Worm (Caenorhabditis elegans) whole organism, young adult: ENCODE measurements around the gene hlh-4.

Experiments used
- B0336.3 ChIP-seq: fragments of 200-800 bp; sonication (Bioruptor generic); IDR thresholded peaks from 2 replicates; pipeline ENCODE4 v1.3.6; 2022; ENCODE audit warnings: missing genetic modification characterization, missing compliant biosample characterization
- F52B5.7 ChIP-seq: sonication (generic microtip); optimal IDR thresholded peaks from 2 replicates; lab custom pipeline; 2016; ENCODE audit warnings: mild to moderate bottlenecking, missing genetic modification characterization, missing compliant biosample characterization
- T26A5.8 ChIP-seq: sonication (generic microtip); optimal IDR thresholded peaks from 2 replicates; lab custom pipeline; 2016; ENCODE audit warnings: missing genetic modification characterization, missing compliant biosample characterization
- Y53G8AR.9 ChIP-seq: fragments of 200-800 bp; sonication (Bioruptor generic); conservative IDR thresholded peaks from 2 replicates; pipeline ENCODE4 v1.3.6; 2022; ENCODE audit warnings: missing genetic modification reagents, missing genetic modification characterization, missing compliant biosample characterization
- Y56A3A.18 ChIP-seq: fragments of 200-800 bp; sonication (Bioruptor generic); IDR thresholded peaks from 2 replicates; pipeline ENCODE4 v1.3.6; 2022; ENCODE audit warnings: missing genetic modification reagents, missing genetic modification characterization, missing compliant biosample characterization
- Y79H2A.3 ChIP-seq: fragments of 200-800 bp; sonication (Bioruptor generic); conservative IDR thresholded peaks from 2 replicates; pipeline ENCODE4 v1.3.6; 2022; ENCODE audit warnings: missing genetic modification reagents, missing genetic modification characterization, missing compliant biosample characterization
- athp-1 ChIP-seq: sonication (generic microtip); optimal IDR thresholded peaks from 2 replicates; lab custom pipeline; 2017; ENCODE audit warnings: mild to moderate bottlenecking, missing genetic modification characterization, missing compliant biosample characterization
- attf-6 ChIP-seq: fragments of 200-800 bp; sonication (Bioruptor generic); IDR thresholded peaks from 2 replicates; pipeline ENCODE4 v1.3.6; 2022; ENCODE audit warnings: missing genetic modification reagents, missing genetic modification characterization, missing compliant biosample characterization
- ccch-3 ChIP-seq: fragments of 200-800 bp; sonication (Bioruptor generic); optimal IDR thresholded peaks from 2 replicates; lab custom pipeline; 2018; ENCODE audit warnings: mild to moderate bottlenecking, missing genetic modification characterization, missing compliant biosample characterization
- cebp-1 ChIP-seq, 2 experiments: fragments of 200-800 bp in 1 of 2; sonication (Bioruptor generic) in 1 of 2; sonication (generic microtip) in 1 of 2; IDR thresholded peaks in 1 of 2; optimal IDR thresholded peaks in 1 of 2; 2 replicates each; pipeline versions ENCODE4 v1.3.6 to Lab custom; 2017 to 2022; ENCODE audit warnings: missing compliant biosample characterization in 2 of 2, missing genetic modification characterization in 2 of 2, mild to moderate bottlenecking in 1 of 2, missing genetic modification reagents in 1 of 2, moderate library complexity in 1 of 2
- ceh-40 ChIP-seq: fragments of 200-800 bp; sonication (Bioruptor generic); IDR thresholded peaks from 2 replicates; pipeline ENCODE4 v1.3.6; 2022; ENCODE audit warnings: missing genetic modification characterization, missing compliant biosample characterization
- ceh-79 ChIP-seq: sonication (generic microtip); optimal IDR thresholded peaks from 2 replicates; lab custom pipeline; 2017; ENCODE audit warnings: mild to moderate bottlenecking, missing genetic modification characterization, missing compliant biosample characterization
- die-1 ChIP-seq: sonication (generic microtip); optimal IDR thresholded peaks from 2 replicates; lab custom pipeline; 2016; ENCODE audit warnings: missing genotype, mild to moderate bottlenecking, missing genetic modification characterization, missing compliant biosample characterization
- ekl-4 ChIP-seq: fragments of 200-800 bp; sonication (Bioruptor generic); IDR thresholded peaks from 2 replicates; pipeline ENCODE4 v1.3.6; 2022; ENCODE audit warnings: missing genetic modification reagents, missing genetic modification characterization, missing compliant biosample characterization
- ets-4 ChIP-seq: fragments of 200-800 bp; sonication (Bioruptor generic); optimal IDR thresholded peaks from 2 replicates; lab custom pipeline; 2018; ENCODE audit warnings: mild to moderate bottlenecking, missing genetic modification characterization, missing compliant biosample characterization
- him-1 ChIP-seq: sonication (generic microtip); optimal IDR thresholded peaks from 2 replicates; lab custom pipeline; 2016; ENCODE audit warnings: missing genotype, missing genetic modification reagents, missing genetic modification characterization, missing compliant biosample characterization
- hmg-1.2 ChIP-seq: fragments of 200-800 bp; sonication (Bioruptor generic); IDR thresholded peaks from 2 replicates; pipeline ENCODE4 v1.3.6; 2022; ENCODE audit warnings: missing genetic modification reagents, missing genetic modification characterization, missing compliant biosample characterization
- hrde-1 ChIP-seq: sonication (generic microtip); optimal IDR thresholded peaks from 2 replicates; lab custom pipeline; 2016; ENCODE audit warnings: missing genetic modification characterization, mild to moderate bottlenecking, missing compliant biosample characterization, moderate library complexity, missing genotype, missing genetic modification reagents, borderline replicate concordance
- lin-26 ChIP-seq: fragments of 200-800 bp; sonication (Bioruptor generic); IDR thresholded peaks from 2 replicates; pipeline ENCODE4 v1.3.6; 2022; ENCODE audit warnings: missing genetic modification reagents, missing genetic modification characterization, missing compliant biosample characterization
- lin-54 ChIP-seq: fragments of 200-800 bp; sonication (Bioruptor generic); optimal IDR thresholded peaks from 2 replicates; lab custom pipeline; 2018; ENCODE audit warnings: mild to moderate bottlenecking, missing genetic modification characterization, missing compliant biosample characterization
- lsl-1 ChIP-seq: fragments of 200-800 bp; sonication (Bioruptor generic); optimal IDR thresholded peaks from 2 replicates; lab custom pipeline; 2018; ENCODE audit warnings: mild to moderate bottlenecking, missing genetic modification characterization, moderate library complexity, missing compliant biosample characterization
- madf-3 ChIP-seq: fragments of 200-800 bp; sonication (Bioruptor generic); IDR thresholded peaks from 2 replicates; pipeline ENCODE4 v1.3.6; 2022; ENCODE audit warnings: missing genetic modification reagents, missing genetic modification characterization, missing compliant biosample characterization
- madf-6 ChIP-seq: fragments of 200-800 bp; sonication (Bioruptor generic); IDR thresholded peaks from 2 replicates; pipeline ENCODE4 v1.3.6; 2022; ENCODE audit warnings: missing genetic modification reagents, missing genetic modification characterization, missing compliant biosample characterization
- mcd-1 ChIP-seq: fragments of 200-800 bp; sonication (Bioruptor generic); IDR thresholded peaks from 2 replicates; pipeline ENCODE4 v1.3.6; 2022; ENCODE audit warnings: missing genetic modification reagents, missing genetic modification characterization, missing compliant biosample characterization
- nfya-1 ChIP-seq: sonication (generic microtip); optimal IDR thresholded peaks from 2 replicates; lab custom pipeline; 2017; ENCODE audit warnings: antibody characterized with exemption, missing compliant biosample characterization, missing genetic modification characterization, borderline replicate concordance; ENCODE audit not compliant: insufficient read depth
- nhr-80 ChIP-seq: sonication (generic microtip); optimal IDR thresholded peaks from 2 replicates; lab custom pipeline; 2016; ENCODE audit warnings: missing genetic modification characterization, missing compliant biosample characterization
- nhr-90 ChIP-seq: sonication (generic microtip); optimal IDR thresholded peaks from 2 replicates; lab custom pipeline; 2016; ENCODE audit warnings: missing genotype, mild to moderate bottlenecking, missing genetic modification characterization, missing compliant biosample characterization
- rec-8 ChIP-seq, 2 experiments: sonication (generic microtip); optimal IDR thresholded peaks; 2 replicates each; lab custom pipeline; 2016; ENCODE audit warnings: mild to moderate bottlenecking in 2 of 2, missing genetic modification characterization in 2 of 2, missing genetic modification reagents in 2 of 2, missing genotype in 2 of 2, missing biosample characterization in 1 of 2, missing compliant biosample characterization in 1 of 2, moderate library complexity in 1 of 2
- repo-1 ChIP-seq: sonication (generic microtip); optimal IDR thresholded peaks from 2 replicates; lab custom pipeline; 2017; ENCODE audit warnings: mild to moderate bottlenecking, missing genetic modification characterization, missing compliant biosample characterization
- rpc-1 ChIP-seq, 2 experiments: fragments of 150-350 bp in 1 of 2; sonication (generic microtip) in 1 of 2; optimal IDR thresholded peaks; 2 replicates each; lab custom pipeline; 2014 to 2018; ENCODE audit warnings: missing biosample characterization in 1 of 2, missing genetic modification characterization in 1 of 2, missing genetic modification reagents in 1 of 2, missing genotype in 1 of 2
- sdz-38 ChIP-seq: sonication (generic microtip); optimal IDR thresholded peaks from 2 replicates; lab custom pipeline; 2016; ENCODE audit warnings: missing genotype, missing genetic modification characterization, missing compliant biosample characterization
- snpc-1.1 ChIP-seq: sonication (generic microtip); optimal IDR thresholded peaks from 2 replicates; lab custom pipeline; 2017; ENCODE audit warnings: missing genetic modification characterization, mild to moderate bottlenecking, missing compliant biosample characterization, antibody characterized with exemption, moderate library complexity, missing genotype, missing genetic modification reagents; ENCODE audit not compliant: insufficient read depth
- snpc-1.3 ChIP-seq: sonication (generic microtip); optimal IDR thresholded peaks from 2 replicates; lab custom pipeline; 2017; ENCODE audit warnings: missing genetic modification characterization, mild to moderate bottlenecking, missing compliant biosample characterization, antibody characterized with exemption, moderate library complexity, missing genotype, missing genetic modification reagents; ENCODE audit not compliant: insufficient read depth
- snpc-3.4 ChIP-seq: sonication (generic microtip); optimal IDR thresholded peaks from 2 replicates; lab custom pipeline; 2017; ENCODE audit warnings: missing genetic modification characterization, mild to moderate bottlenecking, missing compliant biosample characterization, antibody characterized with exemption, moderate library complexity, missing genotype, missing genetic modification reagents
- snpc-4 ChIP-seq, 5 experiments: fragments of 150-350 bp in 1 of 5; sonication (generic microtip) in 4 of 5; optimal IDR thresholded peaks; 2 replicates each; lab custom pipeline; 2014 to 2018; ENCODE audit warnings: missing genetic modification characterization in 5 of 5, missing biosample characterization in 3 of 5, antibody characterized with exemption in 2 of 5, mild to moderate bottlenecking in 2 of 5, missing compliant biosample characterization in 2 of 5, missing genotype in 2 of 5, moderate library complexity in 2 of 5, missing genetic modification reagents in 1 of 5
- tbp1 ChIP-seq: fragments of 200-800 bp; sonication (Bioruptor generic); optimal IDR thresholded peaks from 2 replicates; lab custom pipeline; 2018; ENCODE audit warnings: mild to moderate bottlenecking, missing genetic modification characterization, missing compliant biosample characterization
- tlf-1 ChIP-seq: fragments of 200-800 bp; sonication (Bioruptor generic); optimal IDR thresholded peaks from 2 replicates; lab custom pipeline; 2018; ENCODE audit warnings: mild to moderate bottlenecking, missing genetic modification characterization, missing compliant biosample characterization
- unc-62 ChIP-seq: fragments of 150-350 bp; optimal IDR thresholded peaks from 2 replicates; lab custom pipeline; 2014; ENCODE audit warnings: missing biosample characterization, missing genetic modification reagents, missing genetic modification characterization
- ztf-25 ChIP-seq: fragments of 200-800 bp; sonication (Bioruptor generic); IDR thresholded peaks from 2 replicates; pipeline ENCODE4 v1.3.6; 2022; ENCODE audit warnings: missing genetic modification reagents, missing genetic modification characterization, missing compliant biosample characterization
- ztf-6 ChIP-seq: fragments of 200-800 bp; sonication (Bioruptor generic); IDR thresholded peaks from 2 replicates; pipeline ENCODE4 v1.3.6; 2022; ENCODE audit warnings: missing genetic modification reagents, missing genetic modification characterization, missing compliant biosample characterization

hlh-4 gene

DNA sequence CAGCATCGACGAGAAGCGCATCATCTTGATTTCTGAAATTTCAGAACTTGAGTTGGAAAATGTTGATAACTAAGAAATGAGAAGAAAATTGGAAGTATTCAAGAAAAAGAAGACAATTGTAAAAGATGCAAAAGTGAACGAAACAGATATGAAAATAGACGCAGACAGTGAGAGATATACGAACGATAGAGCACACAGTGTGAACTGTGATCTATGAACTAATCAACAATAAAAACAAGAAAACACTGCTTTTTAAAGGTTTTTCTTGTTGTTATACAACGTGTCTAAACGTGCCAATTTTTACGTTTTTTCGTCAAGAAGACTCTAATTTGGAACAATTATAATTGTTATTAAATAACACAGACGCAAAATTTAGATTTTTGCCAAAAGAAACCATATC lies 14.0 kb upstream of the hlh-4 start, which contains the start of gene ech-6 (continued):
- TF ChIP-seq snpc-4 (GFP tag; optimal IDR thresholded peaks at IDR 0.05; lab: Kevin White, UChicago) (no peak), snpc-4 (tag; optimal IDR thresholded peaks at IDR 0.05; lab: Kevin White, UChicago) (peak in 1 of 4 experiments; percentile 28), Y79H2A.3 (GFP tag; lab: Robert Waterston, UW) (no peak), hmg-1.2 (GFP tag; lab: Robert Waterston, UW) (peak; percentile 58; the same call in 1 of the 2 replicates), nhr-90 (tag; lab: Kevin White, UChicago) (no peak), ccch-3 (GFP tag; lab: Kevin White, UChicago) (no peak), ets-4 (GFP tag; lab: Kevin White, UChicago) (no peak), unc-62 (GFP tag; lab: Kevin White, UChicago) (no peak)

DNA sequence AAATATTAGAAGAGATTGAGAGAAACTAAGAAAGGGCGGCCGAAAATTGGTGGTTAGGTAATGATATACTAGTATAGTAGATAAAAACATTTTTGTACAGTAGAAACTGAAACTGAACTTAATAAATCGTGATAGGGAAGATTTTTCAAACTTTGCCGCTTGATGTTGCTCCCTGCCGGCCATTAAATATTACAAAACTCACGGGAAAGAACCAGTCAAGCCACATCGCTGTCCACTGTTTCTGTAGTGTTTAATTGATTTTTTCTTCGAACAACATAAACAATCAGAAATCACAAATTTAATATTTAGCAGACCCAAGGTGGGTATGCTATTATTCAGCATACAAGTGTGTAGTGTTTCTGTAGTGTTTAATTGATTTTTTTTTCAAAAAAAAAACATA lies 12.2 kb upstream of the hlh-4 start, which contains the start of gene T05G5.5:
TSS of gene T05G5.5 (minus strand) at position 359 of the 400 bp plus-strand sequence.
- TF ChIP-seq lin-54 = peak; percentile 36
- TF ChIP-seq ztf-6 (GFP tag; lab: Robert Waterston, UW) = no peak
- TF ChIP-seq nfya-1 = no peak
- TF ChIP-seq ekl-4 (GFP tag; lab: Robert Waterston, UW) = 0 out of 2 replicates have a peak, but pooled peaks have one; percentile 18
- peak; percentile 68; the same call in 1 of the 2 replicates for TF ChIP-seq Y53G8AR.9 (GFP tag; lab: Robert Waterston, UW)
- peak; percentile 44; the same call in 1 of the 2 replicates for TF ChIP-seq Y56A3A.18 (GFP tag; lab: Robert Waterston, UW)
- TF ChIP-seq madf-6 (GFP tag; lab: Robert Waterston, UW) = peak; percentile 28; the same call in 1 of the 2 replicates
- TF ChIP-seq repo-1 (tag; lab: Kevin White, UChicago) = peak; percentile 65
- no peak for TF ChIP-seq madf-3 (GFP tag; lab: Robert Waterston, UW)
- TF ChIP-seq die-1 (tag; lab: Kevin White, UChicago) = no peak
- TF ChIP-seq sdz-38 (tag; lab: Kevin White, UChicago) = no peak
- no peak for TF ChIP-seq T26A5.8 (tag; lab: Kevin White, UChicago)
- TF ChIP-seq nhr-80 (tag; lab: Kevin White, UChicago) = peak; percentile 28
- TF ChIP-seq, all 124 proteins: peak for 7

DNA sequence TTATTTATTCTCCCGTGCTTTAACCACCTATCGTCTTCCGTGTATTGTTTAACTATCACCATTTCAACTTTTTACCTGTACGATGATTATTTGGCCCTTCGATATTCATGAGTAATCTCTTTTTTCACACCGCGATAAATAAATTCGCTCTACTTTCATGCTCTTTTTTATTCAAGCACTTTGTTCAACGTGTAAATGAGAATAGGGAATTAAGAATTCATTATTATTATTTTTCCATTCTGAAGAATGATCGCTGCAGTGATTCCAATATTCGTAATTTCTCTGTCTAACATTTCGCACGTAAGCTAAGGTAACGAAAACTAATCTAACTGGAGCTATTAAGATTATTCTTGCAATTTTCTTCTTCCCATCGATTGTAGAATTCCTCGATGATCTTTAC lies 9.8 kb upstream of the hlh-4 start, which contains the start of gene T05G5.4:
TSS of gene T05G5.4 (plus strand) at position 241 of the 400 bp plus-strand sequence.
- TF ChIP-seq Y53G8AR.9 (GFP tag; lab: Robert Waterston, UW) (peak; percentile 74; the same call in 1 of the 2 replicates), madf-3 (GFP tag; lab: Robert Waterston, UW) (0 out of 2 replicates have a peak, but pooled peaks have one; percentile 38), him-1 (peak; percentile 90), ceh-40 (GFP tag; lab: Robert Waterston, UW) (no peak), lin-26 (GFP tag; lab: Robert Waterston, UW) (peak; percentile 55), madf-6 (GFP tag; lab: Robert Waterston, UW) (peak; percentile 68), rec-8 (tag; optimal IDR thresholded peaks at IDR 0.05; lab: Kevin White, UChicago) (no peak), snpc-3.4 (tag; lab: Kevin White, UChicago) (peak; percentile 4), cebp-1 (GFP tag; IDR thresholded peaks at IDR 0.05; lab: Robert Waterston, UW) (no peak), cebp-1 (tag; optimal IDR thresholded peaks at IDR 0.05; lab: Kevin White, UChicago) (peak; percentile 7), rpc-1 (optimal IDR thresholded peaks at IDR 0.05; lab: Kevin White, UChicago) (no peak), rpc-1 (tag; optimal IDR thresholded peaks at IDR 0.05; lab: Kevin White, UChicago) (no peak), F52B5.7 (no peak), repo-1 (tag; lab: Kevin White, UChicago) (no peak), attf-6 (GFP tag; lab: Robert Waterston, UW) (peak; percentile 37; the same call in 1 of the 2 replicates), ccch-3 (GFP tag; lab: Kevin White, UChicago) (no peak), lsl-1 (GFP tag; lab: Kevin White, UChicago) (peak; percentile 37), tbp1 (GFP tag; lab: Kevin White, UChicago) (peak; percentile 20), mcd-1 (GFP tag; lab: Robert Waterston, UW) (peak; percentile 43; the same call in 1 of the 2 replicates), tlf-1 (GFP tag; lab: Kevin White, UChicago) (peak; percentile 39), ztf-25 (GFP tag; lab: Robert Waterston, UW) (0 out of 2 replicates have a peak, but pooled peaks have one; percentile 23), snpc-1.1 (tag; lab: Kevin White, UChicago) (no peak), B0336.3 (GFP tag; lab: Robert Waterston, UW) (0 out of 2 replicates have a peak, but pooled peaks have one; percentile 47), hrde-1 (tag; lab: Kevin White, UChicago) (peak; percentile 59), ceh-79 (tag; lab: Kevin White, UChicago) (peak; percentile 4), snpc-1.3 (tag; lab: Kevin White, UChicago) (peak; percentile 46), Y56A3A.18 (GFP tag; lab: Robert Waterston, UW) (no peak; the same call in 1 of the 2 replicates), ekl-4 (GFP tag; lab: Robert Waterston, UW) (peak; percentile 8; the same call in 1 of the 2 replicates), athp-1 (peak; percentile 15)
